Worm (Caenorhabditis elegans) whole organism, late embryonic: ENCODE data around the gene brd-1.

ENCODE experiments used
- K02D7.2 ChIP-seq: sonication (generic microtip); optimal IDR thresholded peaks from 2 replicates; lab custom pipeline; 2017; ENCODE audit warnings: mild to moderate bottlenecking, missing genetic modification characterization, missing compliant biosample characterization
- T23F11.4 ChIP-seq: fragments of 200-800 bp; sonication (Bioruptor generic); optimal IDR thresholded peaks from 2 replicates; lab custom pipeline; 2018; ENCODE audit warnings: mild to moderate bottlenecking, missing genetic modification characterization, missing compliant biosample characterization
- Y22D7AL.16 ChIP-seq: sonication (generic microtip); optimal IDR thresholded peaks from 2 replicates; lab custom pipeline; 2016; ENCODE audit warnings: missing genetic modification characterization, missing compliant biosample characterization
- ahr-1 ChIP-seq: sonication (generic microtip); optimal IDR thresholded peaks from 2 replicates; lab custom pipeline; 2016; ENCODE audit warnings: missing genetic modification characterization, missing compliant biosample characterization
- ama-1 ChIP-seq: fragments of 150-350 bp; optimal IDR thresholded peaks from 2 replicates; lab custom pipeline; 2014
- ceh-18 ChIP-seq: sonication (generic microtip); optimal IDR thresholded peaks from 2 replicates; lab custom pipeline; 2016; ENCODE audit warnings: missing genetic modification characterization, missing compliant biosample characterization
- ceh-2 ChIP-seq: sonication (generic microtip); optimal IDR thresholded peaks from 2 replicates; lab custom pipeline; 2016; ENCODE audit warnings: missing genotype, missing genetic modification characterization, missing compliant biosample characterization
- ceh-22 ChIP-seq: sonication (generic microtip); optimal IDR thresholded peaks from 2 replicates; lab custom pipeline; 2017; ENCODE audit warnings: missing biosample characterization, missing genetic modification characterization
- ceh-24 ChIP-seq: sonication (generic microtip); optimal IDR thresholded peaks from 2 replicates; lab custom pipeline; 2016; ENCODE audit warnings: mild to moderate bottlenecking, missing genetic modification characterization, missing compliant biosample characterization
- ceh-30 ChIP-seq: fragments of 150-350 bp; optimal IDR thresholded peaks from 2 replicates; lab custom pipeline; 2014; ENCODE audit warnings: missing biosample characterization, missing genetic modification characterization
- ceh-31 ChIP-seq: sonication (generic microtip); optimal IDR thresholded peaks from 2 replicates; lab custom pipeline; 2016; ENCODE audit warnings: missing genetic modification characterization, missing compliant biosample characterization
- ceh-34 ChIP-seq: sonication (generic microtip); optimal IDR thresholded peaks from 2 replicates; lab custom pipeline; 2016; ENCODE audit warnings: mild to moderate bottlenecking, missing genetic modification characterization, missing compliant biosample characterization
- ceh-9 ChIP-seq: sonication (generic microtip); optimal IDR thresholded peaks from 2 replicates; lab custom pipeline; 2016; ENCODE audit warnings: mild to moderate bottlenecking, missing genetic modification characterization, inconsistent platforms, missing compliant biosample characterization
- che-1 ChIP-seq: sonication (generic microtip); optimal IDR thresholded peaks from 2 replicates; lab custom pipeline; 2016; ENCODE audit warnings: mild to moderate bottlenecking, missing genetic modification characterization, missing compliant biosample characterization
- dmd-4 ChIP-seq: sonication (generic microtip); optimal IDR thresholded peaks from 2 replicates; lab custom pipeline; 2016; ENCODE audit warnings: borderline replicate concordance, missing genetic modification characterization, missing compliant biosample characterization
- dve-1 ChIP-seq: sonication (generic microtip); optimal IDR thresholded peaks from 2 replicates; lab custom pipeline; 2017; ENCODE audit warnings: antibody characterized with exemption, mild to moderate bottlenecking, missing genetic modification characterization, missing compliant biosample characterization
- elt-2 ChIP-seq: sonication (generic microtip); optimal IDR thresholded peaks from 2 replicates; lab custom pipeline; 2016; ENCODE audit warnings: missing genetic modification reagents, missing genetic modification characterization, missing compliant biosample characterization
- eyg-1 ChIP-seq: sonication (generic microtip); optimal IDR thresholded peaks from 2 replicates; lab custom pipeline; 2016; ENCODE audit warnings: missing genotype, missing genetic modification characterization, missing compliant biosample characterization
- fax-1 ChIP-seq: sonication (generic microtip); optimal IDR thresholded peaks from 2 replicates; lab custom pipeline; 2016; ENCODE audit warnings: missing genotype, missing genetic modification characterization, missing compliant biosample characterization
- fkh-6 ChIP-seq: sonication (generic microtip); optimal IDR thresholded peaks from 2 replicates; lab custom pipeline; 2016; ENCODE audit warnings: missing genetic modification characterization, missing compliant biosample characterization
- gmeb-2 ChIP-seq: sonication (generic microtip); optimal IDR thresholded peaks from 2 replicates; lab custom pipeline; 2016; ENCODE audit warnings: missing genetic modification characterization, inconsistent platforms, missing compliant biosample characterization
- hlh-13 ChIP-seq: fragments of 200-800 bp; sonication (Bioruptor generic); optimal IDR thresholded peaks from 2 replicates; lab custom pipeline; 2018; ENCODE audit warnings: mild to moderate bottlenecking, missing genetic modification characterization, missing compliant biosample characterization
- hlh-8 ChIP-seq: sonication (generic microtip); optimal IDR thresholded peaks from 2 replicates; lab custom pipeline; 2016; ENCODE audit warnings: missing genotype, missing genetic modification characterization, missing compliant biosample characterization
- mec-3 ChIP-seq: sonication (generic microtip); optimal IDR thresholded peaks from 2 replicates; lab custom pipeline; 2016; ENCODE audit warnings: borderline replicate concordance, missing genetic modification characterization, missing compliant biosample characterization
- nfya-1 ChIP-seq: sonication (generic microtip); optimal IDR thresholded peaks from 2 replicates; lab custom pipeline; 2017; ENCODE audit warnings: missing genetic modification characterization, mild to moderate bottlenecking, missing compliant biosample characterization, antibody characterized with exemption, moderate library complexity
- nhr-11 ChIP-seq: fragments of 150-350 bp; optimal IDR thresholded peaks from 2 replicates; lab custom pipeline; 2014; ENCODE audit warnings: missing biosample characterization, missing genetic modification characterization
- nhr-232 ChIP-seq: sonication (generic microtip); optimal IDR thresholded peaks from 2 replicates; lab custom pipeline; 2016; ENCODE audit warnings: missing genetic modification characterization, missing compliant biosample characterization
- odd-2 ChIP-seq: sonication (generic microtip); optimal IDR thresholded peaks from 2 replicates; lab custom pipeline; 2017; ENCODE audit warnings: antibody characterized with exemption, mild to moderate bottlenecking, missing genetic modification characterization, missing compliant biosample characterization
- pag-3 ChIP-seq: sonication (generic microtip); optimal IDR thresholded peaks from 2 replicates; lab custom pipeline; 2016; ENCODE audit warnings: missing compliant biosample characterization, missing genetic modification characterization, borderline replicate concordance
- pax-1 ChIP-seq: fragments of 150-350 bp; optimal IDR thresholded peaks from 2 replicates; lab custom pipeline; 2014; ENCODE audit warnings: missing biosample characterization, missing genetic modification characterization
- pha-4 ChIP-seq: fragments of 150-350 bp; optimal IDR thresholded peaks from 2 replicates; lab custom pipeline; 2018; ENCODE audit warnings: missing biosample characterization, missing genetic modification reagents, missing genetic modification characterization
- pqm-1 ChIP-seq: sonication (generic microtip); optimal IDR thresholded peaks from 2 replicates; lab custom pipeline; 2016; ENCODE audit warnings: missing genetic modification characterization, missing compliant biosample characterization
- ref-2 ChIP-seq: sonication (generic microtip); optimal IDR thresholded peaks from 2 replicates; lab custom pipeline; 2016; ENCODE audit warnings: missing genetic modification characterization, missing compliant biosample characterization
- sdc-2 ChIP-seq: sonication (generic microtip); optimal IDR thresholded peaks from 2 replicates; lab custom pipeline; 2016; ENCODE audit warnings: missing genotype, missing genetic modification characterization, missing compliant biosample characterization
- sox-4 ChIP-seq: sonication (generic microtip); optimal IDR thresholded peaks from 2 replicates; lab custom pipeline; 2017; ENCODE audit warnings: mild to moderate bottlenecking, missing genetic modification characterization, inconsistent platforms, missing compliant biosample characterization
- syd-9 ChIP-seq: sonication (generic microtip); optimal IDR thresholded peaks from 2 replicates; lab custom pipeline; 2016; ENCODE audit warnings: mild to moderate bottlenecking, missing genetic modification characterization, moderate library complexity, missing compliant biosample characterization
- tbx-2 ChIP-seq: sonication (generic microtip); optimal IDR thresholded peaks from 2 replicates; lab custom pipeline; 2016; ENCODE audit warnings: missing genetic modification characterization, missing compliant biosample characterization
- tbx-7 ChIP-seq: sonication (generic microtip); optimal IDR thresholded peaks from 2 replicates; lab custom pipeline; 2016; ENCODE audit warnings: missing genotype, missing genetic modification characterization, missing compliant biosample characterization
- unc-3 ChIP-seq, 2 experiments: fragments of 200-800 bp in 1 of 2; sonication (Bioruptor generic) in 1 of 2; sonication (generic microtip) in 1 of 2; conservative IDR thresholded peaks in 1 of 2; optimal IDR thresholded peaks in 1 of 2; 2 replicates each; pipeline versions ENCODE4 v1.3.6 to Lab custom; 2016 to 2022; ENCODE audit warnings: missing compliant biosample characterization in 2 of 2, missing genetic modification characterization in 2 of 2, missing genetic modification reagents in 1 of 2
- unc-55 ChIP-seq: sonication (generic microtip); optimal IDR thresholded peaks from 2 replicates; lab custom pipeline; 2017; ENCODE audit warnings: missing biosample characterization, missing genetic modification reagents, missing genetic modification characterization
- zip-5 ChIP-seq: sonication (generic microtip); optimal IDR thresholded peaks from 2 replicates; lab custom pipeline; 2016; ENCODE audit warnings: missing genetic modification characterization, missing compliant biosample characterization

The brd-1 gene

ce11 chrIII:6895677-6896076 lies 6.4 kb upstream of the brd-1 start:
- no peak for TF ChIP-seq dmd-4 (tag; lab: Kevin White, UChicago)
- TF ChIP-seq fkh-6 (tag; lab: Kevin White, UChicago): no peak
- no peak for TF ChIP-seq ceh-31 (tag; lab: Kevin White, UChicago)
- TF ChIP-seq sox-4: no peak

- no peak for TF ChIP-seq Y22D7AL.16 (tag; lab: Kevin White, UChicago)
- TF ChIP-seq odd-2: no peak
- TF ChIP-seq ceh-2 (tag; lab: Kevin White, UChicago): no peak
- TF ChIP-seq zip-5 (tag; lab: Kevin White, UChicago): no peak
- TF ChIP-seq tbx-2 (tag; lab: Kevin White, UChicago): no peak
- peak; percentile 44 for TF ChIP-seq unc-55 (GFP tag; lab: Kevin White, UChicago)
- TF ChIP-seq gmeb-2 (tag; lab: Kevin White, UChicago): no peak
- TF ChIP-seq unc-3 (GFP tag; conservative IDR thresholded peaks at IDR 0.05; lab: Robert Waterston, UW): no peak
- no peak for TF ChIP-seq unc-3 (tag; optimal IDR thresholded peaks at IDR 0.05; lab: Kevin White, UChicago)
- no peak for TF ChIP-seq pqm-1 (tag; lab: Kevin White, UChicago)
- TF ChIP-seq ceh-18 (tag; lab: Kevin White, UChicago): peak; percentile 57
- TF ChIP-seq hlh-13 (GFP tag; lab: Kevin White, UChicago): no peak
- no peak for TF ChIP-seq ceh-34 (tag; lab: Kevin White, UChicago)
- no peak for TF ChIP-seq ceh-24 (tag; lab: Kevin White, UChicago)
- no peak for TF ChIP-seq nhr-11 (tag; lab: Kevin White, UChicago)
- TF ChIP-seq mec-3 (tag; lab: Kevin White, UChicago): no peak
- no peak for TF ChIP-seq pax-1 (tag; lab: Kevin White, UChicago)
- no peak for TF ChIP-seq T23F11.4 (GFP tag; lab: Kevin White, UChicago)
- TF ChIP-seq tbx-7: no peak
- TF ChIP-seq ceh-9 (tag; lab: Kevin White, UChicago): no peak
- no peak for TF ChIP-seq ceh-22 (tag; lab: Kevin White, UChicago)
- TF ChIP-seq nfya-1 (tag; lab: Kevin White, UChicago): peak; percentile 19
- TF ChIP-seq eyg-1 (tag; lab: Kevin White, UChicago): no peak
- TF ChIP-seq ceh-31 (tag; lab: Kevin White, UChicago): no peak
- TF ChIP-seq elt-2 (tag; lab: Kevin White, UChicago): peak; percentile 68
- TF ChIP-seq pag-3: no peak
- no peak for TF ChIP-seq nhr-232 (tag; lab: Kevin White, UChicago)
- TF ChIP-seq, all 69 proteins: peak for 4
Observed at ce11 chrIII:6895166-6895565, 5.9 kb upstream of the brd-1 start.

ce11 chrIII:6891560-6891959 lies 2.3 kb upstream of the brd-1 start, which contains the start of gene K04C2.5:
K04C2.5 (minus strand) TSS chrIII:6891660.
- TF ChIP-seq sox-4 (no peak), che-1 (tag; lab: Kevin White, UChicago) (no peak), ceh-2 (tag; lab: Kevin White, UChicago) (no peak), syd-9 (tag; lab: Kevin White, UChicago) (no peak), hlh-8 (no peak), ceh-18 (tag; lab: Kevin White, UChicago) (no peak)

- TF ChIP-seq ama-1 (lab: Kevin White, UChicago) (no peak), K02D7.2 (tag; lab: Kevin White, UChicago) (no peak), hlh-13 (GFP tag; lab: Kevin White, UChicago) (no peak), dve-1 (tag; lab: Kevin White, UChicago) (peak; percentile 12), pax-1 (tag; lab: Kevin White, UChicago) (no peak), eyg-1 (tag; lab: Kevin White, UChicago) (no peak), ahr-1 (tag; lab: Kevin White, UChicago) (no peak), ref-2 (tag; lab: Kevin White, UChicago) (peak; percentile 17), fax-1 (tag; lab: Kevin White, UChicago) (no peak), pha-4 (tag; lab: Kevin White, UChicago) (no peak), sdc-2 (no peak), nhr-11 (tag; lab: Kevin White, UChicago) (no peak), elt-2 (tag; lab: Kevin White, UChicago) (no peak), ceh-18 (tag; lab: Kevin White, UChicago) (no peak), ceh-30 (tag; lab: Kevin White, UChicago) (no peak), mec-3 (tag; lab: Kevin White, UChicago) (no peak)
- TF ChIP-seq, all 69 proteins: peak for 2
Observed at ce11 chrIII:6888497-6888896, 807 bp downstream of the brd-1 start.
